Worm (Caenorhabditis elegans) whole organism, mixed stage, embryonic: ENCODE results near the gene C07H4.1.

Source experiments
- blmp-1 ChIP-seq: fragments of 150-350 bp; optimal IDR thresholded peaks from 2 replicates; lab custom pipeline; 2014; ENCODE audit warnings: missing biosample characterization, missing genetic modification characterization
- elt-1 ChIP-seq: sonication (generic microtip); optimal IDR thresholded peaks from 2 replicates; lab custom pipeline; 2017; ENCODE audit warnings: missing genetic modification characterization, mild to moderate bottlenecking, missing compliant biosample characterization, antibody characterized with exemption, moderate library complexity, borderline replicate concordance; ENCODE audit not compliant: insufficient read depth
- lin-13 ChIP-seq: fragments of 150-350 bp; optimal IDR thresholded peaks from 2 replicates; lab custom pipeline; 2014; ENCODE audit warnings: missing biosample characterization, missing genetic modification characterization
- mep-1 ChIP-seq: fragments of 150-350 bp; optimal IDR thresholded peaks from 2 replicates; lab custom pipeline; 2017; ENCODE audit warnings: missing biosample characterization, missing genetic modification reagents, missing genetic modification characterization, inconsistent platforms
- nhr-28 ChIP-seq: fragments of 150-350 bp; optimal IDR thresholded peaks from 2 replicates; lab custom pipeline; 2014; ENCODE audit warnings: missing biosample characterization, missing genetic modification characterization
- unc-39 ChIP-seq: fragments of 150-350 bp; optimal IDR thresholded peaks from 2 replicates; lab custom pipeline; 2014; ENCODE audit warnings: missing biosample characterization, missing genetic modification characterization
- unc-62 ChIP-seq: fragments of 150-350 bp; optimal IDR thresholded peaks from 2 replicates; lab custom pipeline; 2014; ENCODE audit warnings: missing biosample characterization, missing genetic modification reagents, missing genetic modification characterization
- ztf-11 ChIP-seq: fragments of 150-350 bp; optimal IDR thresholded peaks from 2 replicates; lab custom pipeline; 2014; ENCODE audit warnings: missing biosample characterization, missing genetic modification characterization

DNA sequence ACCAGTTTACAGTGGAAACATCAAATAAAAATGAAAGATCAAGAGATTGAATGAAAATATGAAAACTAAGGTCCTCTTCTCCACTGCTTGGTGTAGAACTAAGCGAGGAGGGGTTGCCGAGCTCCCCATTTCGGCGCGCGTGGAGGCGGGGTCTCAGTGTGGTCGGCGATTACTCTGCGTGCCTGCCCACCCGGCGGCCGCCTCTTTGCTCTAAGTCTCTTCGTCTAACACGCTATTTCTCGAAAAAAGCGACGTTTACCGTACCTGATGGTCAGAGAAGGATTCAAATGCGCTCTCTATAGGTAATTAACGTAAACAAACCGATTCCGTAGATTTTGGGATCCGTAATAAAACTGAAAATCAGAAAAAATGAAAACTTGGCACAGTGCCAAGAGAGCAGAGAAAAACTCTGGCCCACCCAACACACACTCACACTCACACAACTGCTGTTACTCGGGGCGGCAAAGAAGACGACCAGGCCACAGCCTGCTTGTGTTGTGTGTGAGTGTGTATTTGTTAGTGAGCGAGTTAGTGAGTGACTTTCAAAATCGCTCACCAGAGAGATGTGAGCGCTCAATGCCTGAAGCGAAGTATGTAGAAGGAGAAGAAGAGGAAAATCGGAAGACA lies 31.8 kb downstream of the C07H4.1 start:
- no peak for TF ChIP-seq nhr-28 (tag; lab: Kevin White, UChicago)
- TF ChIP-seq ztf-11 (tag; lab: Kevin White, UChicago) = no peak
- peak; percentile 1 for TF ChIP-seq unc-62 (GFP tag; lab: Kevin White, UChicago)
- no peak for TF ChIP-seq blmp-1
- no peak for TF ChIP-seq unc-39 (tag; lab: Kevin White, UChicago)
- peak; percentile 40 for TF ChIP-seq mep-1 (tag; lab: Kevin White, UChicago)
- TF ChIP-seq lin-13 (tag; lab: Kevin White, UChicago) = peak; percentile 49
- TF ChIP-seq elt-1 (tag; lab: Kevin White, UChicago) = no peak
